Fruit fly (Drosophila melanogaster): ENCODE data around the gene a10.

DNA sequence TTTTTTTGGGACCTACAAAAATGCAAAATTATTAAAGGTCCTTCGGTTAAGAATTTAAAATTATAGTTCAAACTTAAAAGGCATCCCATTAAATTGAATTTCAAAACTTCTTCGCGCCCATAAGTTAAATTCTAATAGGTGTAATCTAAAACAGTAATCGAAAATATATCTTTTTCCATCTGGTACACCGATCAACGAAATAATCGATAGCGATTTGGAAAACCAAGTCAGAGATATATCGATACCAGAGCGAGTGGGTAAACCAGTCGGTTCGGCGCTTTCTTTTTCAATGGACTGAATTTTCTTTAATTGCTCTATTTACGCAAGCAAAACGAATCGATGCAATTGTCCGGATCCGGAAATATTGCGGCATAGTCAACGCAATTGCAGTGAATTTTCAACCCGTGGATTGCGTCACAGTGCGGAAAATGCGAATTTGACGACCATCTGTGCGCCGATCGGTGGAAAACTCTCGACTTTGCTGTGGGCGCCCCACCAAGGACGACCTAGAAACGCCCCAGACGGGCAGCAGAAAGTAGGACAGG lies 626 bp upstream of the a10 start, which contains the start of gene Fit2:
- no peak for TF ChIP-seq CG9705 (GFP tag; optimal IDR thresholded peaks at IDR 0.05)
- TF ChIP-seq CrebA (GFP tag; optimal IDR thresholded peaks at IDR 0.05; ENCODE audit: borderline replicate concordance) = no peak
- no peak for TF ChIP-seq Myc (optimal IDR thresholded peaks at IDR 0.05)
- no peak for TF ChIP-seq h (GFP tag; optimal IDR thresholded peaks at IDR 0.05)
- TF ChIP-seq OdsH (GFP tag; optimal IDR thresholded peaks at IDR 0.05) = no peak
- TF ChIP-seq psq (GFP tag; optimal IDR thresholded peaks at IDR 0.05) = no peak
- TF ChIP-seq br (GFP tag; optimal IDR thresholded peaks at IDR 0.05) = no peak
- no peak for TF ChIP-seq tai (GFP tag; optimal IDR thresholded peaks at IDR 0.05)
- TF ChIP-seq Vsx2 (GFP tag; optimal IDR thresholded peaks at IDR 0.05; ENCODE audit: partially characterized antibody) = no peak
- TF ChIP-seq HLH106 (tag; optimal IDR thresholded peaks at IDR 0.05) = no peak
- no peak for TF ChIP-seq lola (GFP tag; optimal IDR thresholded peaks at IDR 0.05)
- no peak for TF ChIP-seq N (GFP tag; optimal IDR thresholded peaks at IDR 0.05)

All from whole organism, wandering third instar larva.